Worm (Caenorhabditis elegans) whole organism, early embryonic: ENCODE data around the gene gfl-1.

ENCODE experiments used
- B0310.2 ChIP-seq: sonication (generic microtip); optimal IDR thresholded peaks from 2 replicates; lab custom pipeline; 2016; ENCODE audit warnings: mild to moderate bottlenecking, missing genetic modification characterization, missing compliant biosample characterization
- F13C5.2 ChIP-seq: sonication (generic microtip); optimal IDR thresholded peaks from 2 replicates; lab custom pipeline; 2017; ENCODE audit warnings: mild to moderate bottlenecking, missing genetic modification characterization, inconsistent platforms, missing compliant biosample characterization
- aly-1 ChIP-seq: sonication (generic microtip); optimal IDR thresholded peaks from 2 replicates; lab custom pipeline; 2016; ENCODE audit warnings: missing genetic modification characterization, missing compliant biosample characterization
- ama-1 ChIP-seq: fragments of 150-350 bp; optimal IDR thresholded peaks from 2 replicates; lab custom pipeline; 2014
- ceh-13 ChIP-seq: fragments of 200-800 bp; sonication (Bioruptor generic); optimal IDR thresholded peaks from 2 replicates; lab custom pipeline; 2018; ENCODE audit warnings: mild to moderate bottlenecking, missing genetic modification characterization, missing compliant biosample characterization
- ceh-36 ChIP-seq: sonication (generic microtip); optimal IDR thresholded peaks from 2 replicates; lab custom pipeline; 2016; ENCODE audit warnings: missing genetic modification characterization, inconsistent platforms, missing compliant biosample characterization
- ets-7 ChIP-seq: sonication (generic microtip); optimal IDR thresholded peaks from 2 replicates; lab custom pipeline; 2016; ENCODE audit warnings: missing genotype, missing genetic modification characterization, missing compliant biosample characterization
- flt-1 ChIP-seq: fragments of 200-800 bp; sonication (Bioruptor generic); IDR thresholded peaks from 2 replicates; pipeline ENCODE4 v1.3.6; 2022; ENCODE audit warnings: missing genetic modification characterization, missing compliant biosample characterization
- hmbx-1 ChIP-seq: sonication (generic microtip); optimal IDR thresholded peaks from 2 replicates; lab custom pipeline; 2016; ENCODE audit warnings: mild to moderate bottlenecking, missing genetic modification characterization, missing compliant biosample characterization
- hmg-4 ChIP-seq: fragments of 200-800 bp; sonication (Bioruptor generic); optimal IDR thresholded peaks from 2 replicates; lab custom pipeline; 2018; ENCODE audit warnings: mild to moderate bottlenecking, missing genetic modification characterization, missing compliant biosample characterization
- hnd-1 ChIP-seq: sonication (generic microtip); optimal IDR thresholded peaks from 2 replicates; lab custom pipeline; 2016; ENCODE audit warnings: missing genetic modification characterization, missing compliant biosample characterization
- pes-1 ChIP-seq: fragments of 200-800 bp; sonication (Bioruptor generic); IDR thresholded peaks from 2 replicates; pipeline ENCODE4 v1.3.6; 2022; ENCODE audit warnings: missing genetic modification reagents, missing genetic modification characterization, missing compliant biosample characterization
- scrt-1 ChIP-seq: fragments of 200-800 bp; sonication (Bioruptor generic); IDR thresholded peaks from 2 replicates; pipeline ENCODE4 v1.3.6; 2022; ENCODE audit warnings: missing genetic modification characterization, missing compliant biosample characterization
- sea-1 ChIP-seq: fragments of 200-800 bp; sonication (Bioruptor generic); conservative IDR thresholded peaks from 2 replicates; pipeline ENCODE4 v1.3.6; 2022; ENCODE audit warnings: missing genetic modification characterization, missing compliant biosample characterization
- tbx-11 ChIP-seq: fragments of 200-800 bp; sonication (Bioruptor generic); IDR thresholded peaks from 2 replicates; pipeline ENCODE4 v1.3.6; 2022; ENCODE audit warnings: missing genetic modification characterization, missing compliant biosample characterization
- tbx-37 ChIP-seq: fragments of 200-800 bp; sonication (Bioruptor generic); conservative IDR thresholded peaks from 2 replicates; pipeline ENCODE4 v1.3.6; 2022; ENCODE audit warnings: missing genetic modification reagents, missing genetic modification characterization, missing compliant biosample characterization
- tra-4 ChIP-seq: sonication (generic microtip); optimal IDR thresholded peaks from 2 replicates; lab custom pipeline; 2017; ENCODE audit warnings: missing genetic modification characterization, missing compliant biosample characterization

Gene gfl-1

DNA sequence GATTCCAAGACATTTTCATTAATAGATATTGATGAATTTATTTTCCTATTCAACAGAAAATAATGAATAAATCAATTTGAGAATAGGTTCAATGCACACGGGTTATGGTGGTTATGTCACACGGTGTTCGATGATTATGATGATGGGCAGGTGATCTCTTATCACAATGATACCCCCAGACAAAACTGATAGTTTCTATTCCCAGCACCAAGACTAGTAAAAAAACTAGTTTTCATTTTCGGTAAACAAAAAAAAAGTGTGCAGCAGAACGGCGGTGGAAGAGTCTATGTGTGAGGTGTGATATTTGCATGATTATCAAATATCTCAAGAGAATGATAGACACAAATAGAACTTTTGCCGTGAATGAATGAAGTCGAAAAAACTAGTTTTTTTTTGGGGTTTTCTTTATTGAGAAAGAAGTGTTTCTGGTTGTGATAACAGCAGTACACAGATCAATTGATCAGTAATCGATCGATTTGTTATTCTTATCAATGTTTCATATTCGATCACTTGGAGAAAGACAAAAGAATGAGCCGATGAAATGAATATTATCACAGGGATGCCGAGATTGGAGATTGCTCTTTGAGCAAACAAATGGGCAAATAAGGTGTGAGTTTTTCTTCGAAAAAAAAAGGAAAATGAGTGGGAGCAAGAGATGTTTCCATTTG, 33.1 kb upstream of the gfl-1 start:
- TF ChIP-seq ceh-36 (no peak), hmg-4 (no peak), hnd-1 (tag; lab: Kevin White, UChicago) (no peak), tbx-37 (GFP tag; lab: Robert Waterston, UW) (no peak), scrt-1 (GFP tag; lab: Robert Waterston, UW) (no peak), aly-1 (tag; lab: Kevin White, UChicago) (no peak), hmbx-1 (tag; lab: Kevin White, UChicago) (no peak), flt-1 (GFP tag; lab: Robert Waterston, UW) (no peak), sea-1 (no peak), tra-4 (tag; lab: Kevin White, UChicago) (no peak), B0310.2 (tag; lab: Kevin White, UChicago) (no peak), tbx-11 (GFP tag; lab: Robert Waterston, UW) (no peak), pes-1 (GFP tag; lab: Robert Waterston, UW) (no peak), ets-7 (tag; lab: Kevin White, UChicago) (no peak), ama-1 (lab: Kevin White, UChicago) (no peak), ceh-13 (GFP tag; lab: Kevin White, UChicago) (no peak)

DNA sequence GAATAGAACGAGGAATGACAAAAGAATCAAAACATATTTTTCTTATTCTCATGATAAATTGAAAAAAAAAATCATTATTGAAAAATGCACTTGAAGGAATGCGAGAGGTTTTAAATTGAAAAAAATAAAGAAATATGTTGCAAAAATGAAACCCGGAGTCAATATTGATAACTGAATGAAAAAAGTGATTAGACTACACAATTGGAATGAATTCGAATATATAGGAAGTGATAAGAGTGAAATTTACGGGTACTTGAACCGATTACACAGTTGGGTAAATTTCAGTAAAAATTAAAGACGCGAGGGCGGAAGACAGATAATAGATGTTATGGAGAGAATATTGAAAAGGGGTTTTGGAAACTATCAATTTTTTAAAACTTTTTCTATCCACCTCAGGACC, 32.0 kb upstream of the gfl-1 start:
- TF ChIP-seq ceh-13 (GFP tag; lab: Kevin White, UChicago) = no peak
- no peak for TF ChIP-seq flt-1 (GFP tag; lab: Robert Waterston, UW)
- no peak for TF ChIP-seq hmg-4
- TF ChIP-seq F13C5.2 (tag; lab: Kevin White, UChicago) = no peak
- TF ChIP-seq ets-7 (tag; lab: Kevin White, UChicago) = no peak
- TF ChIP-seq tbx-11 (GFP tag; lab: Robert Waterston, UW) = no peak
- no peak for TF ChIP-seq ama-1 (lab: Kevin White, UChicago)
- no peak for TF ChIP-seq tra-4 (tag; lab: Kevin White, UChicago)
- no peak for TF ChIP-seq scrt-1 (GFP tag; lab: Robert Waterston, UW)
- TF ChIP-seq hmbx-1 (tag; lab: Kevin White, UChicago) = no peak
- TF ChIP-seq hnd-1 (tag; lab: Kevin White, UChicago) = no peak
- TF ChIP-seq B0310.2 (tag; lab: Kevin White, UChicago) = no peak
- TF ChIP-seq aly-1 (tag; lab: Kevin White, UChicago) = no peak
- no peak for TF ChIP-seq sea-1
- TF ChIP-seq pes-1 (GFP tag; lab: Robert Waterston, UW) = no peak
- no peak for TF ChIP-seq ceh-36
- no peak for TF ChIP-seq tbx-37 (GFP tag; lab: Robert Waterston, UW)

DNA sequence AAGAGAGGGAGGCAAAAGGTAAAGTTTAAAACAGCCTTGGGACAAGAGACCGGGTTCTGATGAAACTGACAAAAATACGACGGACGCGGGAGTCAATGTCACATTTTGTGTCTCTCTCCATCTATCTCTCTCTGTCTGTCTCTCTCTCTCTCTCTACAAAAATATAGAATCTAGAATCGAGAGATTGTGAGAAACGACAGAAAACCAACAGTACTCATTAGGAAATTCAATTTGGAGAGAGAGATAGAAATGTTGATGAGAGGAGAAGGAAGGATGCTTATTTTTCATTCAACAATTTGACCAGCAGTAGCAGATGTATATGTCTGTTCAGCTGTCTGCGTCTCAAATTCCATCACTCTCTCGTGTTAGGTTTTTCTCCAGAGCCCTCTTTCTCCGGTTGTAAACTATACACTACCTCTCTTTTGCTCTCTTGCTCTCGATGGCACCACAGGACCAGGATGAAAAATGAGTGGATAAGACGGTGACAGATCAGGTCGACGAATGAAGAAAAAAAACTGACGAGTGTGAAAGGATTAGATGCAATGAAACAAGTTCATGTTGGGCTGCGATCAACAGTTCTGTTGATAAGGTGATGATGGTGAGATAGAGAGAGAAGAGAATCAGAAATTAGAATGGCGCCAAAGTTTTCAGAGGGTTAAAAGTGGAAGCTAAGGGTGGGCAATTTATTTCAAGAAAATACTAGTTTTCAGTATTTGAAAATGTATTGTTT, 31.3 kb upstream of the gfl-1 start:
- no peak for TF ChIP-seq tbx-11 (GFP tag; lab: Robert Waterston, UW)
- TF ChIP-seq sea-1 = no peak
- TF ChIP-seq pes-1 (GFP tag; lab: Robert Waterston, UW) = no peak
- TF ChIP-seq hnd-1 (tag; lab: Kevin White, UChicago) = no peak
- TF ChIP-seq flt-1 (GFP tag; lab: Robert Waterston, UW) = no peak
- no peak for TF ChIP-seq aly-1 (tag; lab: Kevin White, UChicago)
- no peak for TF ChIP-seq F13C5.2 (tag; lab: Kevin White, UChicago)
- TF ChIP-seq scrt-1 (GFP tag; lab: Robert Waterston, UW) = no peak
- no peak for TF ChIP-seq tbx-37 (GFP tag; lab: Robert Waterston, UW)
- TF ChIP-seq hmg-4 = no peak
- TF ChIP-seq ceh-13 (GFP tag; lab: Kevin White, UChicago) = no peak
- no peak for TF ChIP-seq hmbx-1 (tag; lab: Kevin White, UChicago)
- no peak for TF ChIP-seq B0310.2 (tag; lab: Kevin White, UChicago)
- TF ChIP-seq ama-1 (lab: Kevin White, UChicago) = no peak
- TF ChIP-seq ets-7 (tag; lab: Kevin White, UChicago) = no peak
- TF ChIP-seq ceh-36 = no peak
- TF ChIP-seq tra-4 (tag; lab: Kevin White, UChicago) = no peak

DNA sequence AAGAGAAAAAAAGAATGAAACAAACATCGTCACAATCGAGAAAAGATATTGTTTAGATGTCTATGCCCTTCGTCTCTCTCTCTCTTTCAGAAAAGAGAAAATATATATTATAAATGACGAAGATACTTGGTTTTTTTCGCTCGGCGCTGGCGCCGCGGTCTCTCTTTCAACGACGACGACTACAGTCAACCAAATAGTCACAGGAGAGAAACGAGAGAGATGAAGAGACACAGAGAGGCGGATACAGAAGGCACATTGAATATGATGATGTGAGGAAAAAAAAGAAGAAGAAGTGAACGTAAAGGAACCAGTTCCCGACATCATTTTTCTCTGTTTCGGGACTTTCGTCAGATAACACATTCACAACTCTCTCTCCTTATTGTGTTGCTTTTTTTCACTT, 29.7 kb upstream of the gfl-1 start:
- TF ChIP-seq hmg-4 = no peak
- TF ChIP-seq ama-1 (lab: Kevin White, UChicago) = no peak
- no peak for TF ChIP-seq scrt-1 (GFP tag; lab: Robert Waterston, UW)

DNA sequence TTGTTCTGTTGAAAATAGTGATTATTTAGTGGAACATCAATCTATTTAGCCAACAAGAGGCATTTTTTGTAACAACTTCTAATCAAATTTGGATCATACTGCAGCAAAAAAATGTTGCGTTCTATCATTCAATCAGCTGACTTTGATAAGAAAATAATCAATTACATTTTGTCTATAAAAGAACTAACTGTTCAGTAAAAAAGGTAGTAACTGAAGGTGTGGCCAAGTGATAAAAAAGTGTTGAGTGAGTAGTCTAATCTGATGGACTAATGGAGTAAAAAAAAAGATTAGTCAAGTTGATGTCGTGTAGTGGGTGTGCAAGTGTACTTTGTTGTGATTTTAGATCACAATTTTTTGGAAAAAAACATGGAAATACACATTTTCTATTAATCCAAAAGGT, 28.7 kb upstream of the gfl-1 start:
- TF ChIP-seq pes-1 (GFP tag; lab: Robert Waterston, UW) (no peak), hmbx-1 (tag; lab: Kevin White, UChicago) (no peak), ceh-36 (no peak), ceh-13 (GFP tag; lab: Kevin White, UChicago) (no peak), tra-4 (tag; lab: Kevin White, UChicago) (no peak), tbx-11 (GFP tag; lab: Robert Waterston, UW) (no peak), scrt-1 (GFP tag; lab: Robert Waterston, UW) (no peak), F13C5.2 (tag; lab: Kevin White, UChicago) (no peak), hnd-1 (tag; lab: Kevin White, UChicago) (no peak), hmg-4 (no peak), ama-1 (lab: Kevin White, UChicago) (no peak), tbx-37 (GFP tag; lab: Robert Waterston, UW) (no peak), flt-1 (GFP tag; lab: Robert Waterston, UW) (no peak), ets-7 (tag; lab: Kevin White, UChicago) (no peak), aly-1 (tag; lab: Kevin White, UChicago) (no peak), B0310.2 (tag; lab: Kevin White, UChicago) (no peak), sea-1 (no peak)

DNA sequence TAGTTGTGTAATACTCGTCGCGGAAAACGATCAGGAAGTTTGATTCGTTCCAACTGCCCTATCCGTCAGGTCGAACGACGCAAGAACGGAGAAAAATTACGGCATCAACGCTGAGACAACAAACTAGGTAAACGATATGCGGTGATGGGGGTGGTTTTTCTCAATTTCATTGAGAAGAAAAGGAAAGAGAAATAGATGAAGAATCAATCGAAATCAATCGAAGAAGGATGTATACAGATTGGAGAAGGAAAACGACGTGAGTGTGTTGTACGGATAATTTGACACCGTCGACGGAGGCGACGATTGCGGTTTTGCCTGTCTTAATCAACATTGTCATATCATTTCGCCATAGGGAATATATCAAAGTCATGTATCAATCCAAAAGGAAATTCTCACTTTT, 27.2 kb upstream of the gfl-1 start:
- TF ChIP-seq aly-1 (tag; lab: Kevin White, UChicago) = no peak
- no peak for TF ChIP-seq tbx-11 (GFP tag; lab: Robert Waterston, UW)
- no peak for TF ChIP-seq scrt-1 (GFP tag; lab: Robert Waterston, UW)
- TF ChIP-seq F13C5.2 (tag; lab: Kevin White, UChicago) = no peak
- TF ChIP-seq flt-1 (GFP tag; lab: Robert Waterston, UW) = no peak
- TF ChIP-seq hmg-4 = no peak
- TF ChIP-seq ceh-36 = no peak
- TF ChIP-seq hnd-1 (tag; lab: Kevin White, UChicago) = no peak
- no peak for TF ChIP-seq pes-1 (GFP tag; lab: Robert Waterston, UW)
- no peak for TF ChIP-seq hmbx-1 (tag; lab: Kevin White, UChicago)
- TF ChIP-seq B0310.2 (tag; lab: Kevin White, UChicago) = no peak
- TF ChIP-seq ceh-13 (GFP tag; lab: Kevin White, UChicago) = no peak
- no peak for TF ChIP-seq sea-1
- no peak for TF ChIP-seq ets-7 (tag; lab: Kevin White, UChicago)
